Worm (Caenorhabditis elegans): Measurements from ENCODE around the gene clec-147.

- TF ChIP-seq ama-1 (optimal IDR thresholded peaks at IDR 0.05) (no peak), ets-7 (tag; optimal IDR thresholded peaks at IDR 0.05) (no peak), flt-1 (GFP tag; IDR thresholded peaks at IDR 0.05) (no peak), hmbx-1 (tag; optimal IDR thresholded peaks at IDR 0.05) (no peak), hmg-4 (GFP tag; optimal IDR thresholded peaks at IDR 0.05) (no peak), B0310.2 (tag; optimal IDR thresholded peaks at IDR 0.05) (no peak), ceh-36 (tag; optimal IDR thresholded peaks at IDR 0.05) (no peak), tbx-11 (GFP tag; IDR thresholded peaks at IDR 0.05) (no peak), hnd-1 (tag; optimal IDR thresholded peaks at IDR 0.05) (no peak), scrt-1 (GFP tag; IDR thresholded peaks at IDR 0.05) (no peak), tbx-37 (GFP tag; conservative IDR thresholded peaks at IDR 0.05) (no peak), ceh-13 (GFP tag; optimal IDR thresholded peaks at IDR 0.05) (no peak), sea-1 (GFP tag; conservative IDR thresholded peaks at IDR 0.05) (no peak)
Measured at ce11 chrII:14573315-14573714, 35.7 kb upstream of the clec-147 start, which contains the start of gene madf-5.

Data from whole organism, early embryonic.